Worm (Caenorhabditis elegans) whole organism, L4/young adult: ENCODE results near the gene pak-2.

Experiments used
- W03F9.2 ChIP-seq: fragments of 150-350 bp; optimal IDR thresholded peaks from 2 replicates; lab custom pipeline; 2014; ENCODE audit warnings: missing biosample characterization, missing genetic modification characterization
- dao-5 ChIP-seq: sonication (generic microtip); optimal IDR thresholded peaks from 2 replicates; lab custom pipeline; 2016; ENCODE audit warnings: missing genotype, missing genetic modification characterization, moderate library complexity, missing compliant biosample characterization
- him-1 ChIP-seq: sonication (generic microtip); optimal IDR thresholded peaks from 2 replicates; lab custom pipeline; 2016; ENCODE audit warnings: missing genotype, missing genetic modification reagents, missing genetic modification characterization, missing compliant biosample characterization

DNA sequence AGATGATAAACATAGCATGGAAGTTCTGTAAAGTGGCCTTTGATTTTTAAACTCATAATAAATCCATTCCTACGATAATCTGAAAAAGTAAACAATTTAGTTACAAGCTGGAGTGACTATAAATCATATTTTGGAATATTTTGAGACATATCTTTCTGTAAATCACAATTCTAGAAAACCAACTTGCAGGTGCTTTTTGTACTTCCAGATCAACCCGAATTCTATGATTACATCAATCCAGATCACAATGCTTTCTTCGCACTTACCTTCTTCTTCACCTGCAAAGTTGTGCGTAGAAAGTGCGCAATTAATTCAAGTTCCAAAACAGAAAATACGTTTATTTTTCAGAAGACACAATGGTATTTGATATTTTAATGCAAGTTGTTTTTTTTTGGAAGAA is 24.5 kb downstream of the pak-2 start:
- TF ChIP-seq him-1 (tag; lab: Kevin White, UChicago) (no peak), dao-5 (tag; lab: Kevin White, UChicago) (no peak), W03F9.2 (tag; lab: Kevin White, UChicago) (no peak)
